Worm (Caenorhabditis elegans): Measurements from ENCODE around the gene ttr-54.

ce11 chrIV:10126544-10126943 lies 29.0 kb upstream of the ttr-54 start, which contains the start of gene ctf-18:
- TF ChIP-seq dpff-1 (tag; optimal IDR thresholded peaks at IDR 0.05): no peak
- TF ChIP-seq T07F8.4 (tag; optimal IDR thresholded peaks at IDR 0.05): no peak
- no peak for TF ChIP-seq F10E7.11 (tag; optimal IDR thresholded peaks at IDR 0.05)
- TF ChIP-seq Y56A3A.18 (GFP tag; IDR thresholded peaks at IDR 0.05): no peak
- TF ChIP-seq attf-6 (GFP tag; IDR thresholded peaks at IDR 0.05): no peak
- TF ChIP-seq pha-4 (tag; optimal IDR thresholded peaks at IDR 0.05): no peak

Measured in whole organism, young adult.